Worm (Caenorhabditis elegans) whole organism, L3 larva: Measurements from ENCODE around the gene ugt-29.
A peak's percentile ranks its signal among the peaks of the same experiment; 100 is the strongest.

Experiments
- ZK546.5 ChIP-seq: sonication (generic microtip); optimal IDR thresholded peaks from 2 replicates; lab custom pipeline; 2017; ENCODE audit warnings: missing biosample characterization, missing genetic modification characterization
- ama-1 ChIP-seq: fragments of 150-350 bp; optimal IDR thresholded peaks from 2 replicates; lab custom pipeline; 2018
- ceh-16 ChIP-seq: sonication (generic microtip); optimal IDR thresholded peaks from 2 replicates; lab custom pipeline; 2017; ENCODE audit warnings: missing biosample characterization, missing genetic modification characterization
- ceh-28 ChIP-seq: fragments of 150-350 bp; optimal IDR thresholded peaks from 2 replicates; lab custom pipeline; 2014; ENCODE audit warnings: missing biosample characterization, missing genetic modification reagents, missing genetic modification characterization
- ceh-82 ChIP-seq: fragments of 150-350 bp; optimal IDR thresholded peaks from 2 replicates; lab custom pipeline; 2014; ENCODE audit warnings: missing biosample characterization, missing genetic modification characterization
- ceh-9 ChIP-seq: sonication (generic microtip); optimal IDR thresholded peaks from 2 replicates; lab custom pipeline; 2018; ENCODE audit warnings: missing biosample characterization, missing genetic modification characterization
- egl-5 ChIP-seq: fragments of 150-350 bp; optimal IDR thresholded peaks from 2 replicates; lab custom pipeline; 2017; ENCODE audit warnings: missing biosample characterization, missing genetic modification reagents, missing genetic modification characterization, inconsistent platforms
- elt-1 ChIP-seq: fragments of 150-350 bp; optimal IDR thresholded peaks from 2 replicates; lab custom pipeline; 2014; ENCODE audit warnings: missing biosample characterization, missing genetic modification characterization
- elt-2 ChIP-seq: sonication (generic microtip); optimal IDR thresholded peaks from 2 replicates; lab custom pipeline; 2016; ENCODE audit warnings: missing genetic modification reagents, mild to moderate bottlenecking, missing genetic modification characterization, missing compliant biosample characterization
- elt-3 ChIP-seq, 3 experiments: fragments of 150-350 bp in 1 of 3; sonication (generic microtip) in 2 of 3; optimal IDR thresholded peaks; 2 replicates in 2 of 3; 4 replicates in 1 of 3; lab custom pipeline; 2014 to 2017; ENCODE audit warnings: missing biosample characterization in 3 of 3, missing genetic modification characterization in 3 of 3
- jun-1 ChIP-seq: fragments of 150-350 bp; optimal IDR thresholded peaks from 2 replicates; lab custom pipeline; 2014; ENCODE audit warnings: missing biosample characterization, missing genetic modification reagents, missing genetic modification characterization
- lin-15B ChIP-seq: fragments of 150-350 bp; optimal IDR thresholded peaks from 2 replicates; lab custom pipeline; 2014; ENCODE audit warnings: missing biosample characterization, missing genetic modification characterization
- lin-39 ChIP-seq: fragments of 150-350 bp; optimal IDR thresholded peaks from 2 replicates; lab custom pipeline; 2018; ENCODE audit warnings: missing biosample characterization, missing genetic modification reagents, missing genetic modification characterization
- mml-1 ChIP-seq: fragments of 150-350 bp; sonication (generic microtip); optimal IDR thresholded peaks from 3 replicates; lab custom pipeline; 2014; ENCODE audit warnings: missing biosample characterization, missing genetic modification characterization
- nhr-11 ChIP-seq: fragments of 150-350 bp; optimal IDR thresholded peaks from 2 replicates; lab custom pipeline; 2014; ENCODE audit warnings: missing biosample characterization, missing genetic modification characterization
- nhr-12 ChIP-seq: fragments of 150-350 bp; optimal IDR thresholded peaks from 2 replicates; lab custom pipeline; 2014; ENCODE audit warnings: missing biosample characterization, missing genetic modification characterization
- nhr-23 ChIP-seq: fragments of 150-350 bp; optimal IDR thresholded peaks from 2 replicates; lab custom pipeline; 2014; ENCODE audit warnings: missing biosample characterization, missing genetic modification reagents, missing genetic modification characterization
- nhr-237 ChIP-seq: fragments of 150-350 bp; optimal IDR thresholded peaks from 2 replicates; lab custom pipeline; 2014; ENCODE audit warnings: missing biosample characterization, missing genetic modification characterization
- nhr-25 ChIP-seq: sonication (generic microtip); optimal IDR thresholded peaks from 2 replicates; lab custom pipeline; 2017; ENCODE audit warnings: missing biosample characterization, missing genetic modification characterization
- nhr-43 ChIP-seq: sonication (generic microtip); optimal IDR thresholded peaks from 2 replicates; lab custom pipeline; 2016; ENCODE audit warnings: mild to moderate bottlenecking, missing genetic modification characterization, missing compliant biosample characterization; ENCODE audit not compliant: poor library complexity, severe bottlenecking
- nhr-76 ChIP-seq: fragments of 150-350 bp; sonication (generic microtip); optimal IDR thresholded peaks from 5 replicates; lab custom pipeline; 2014; ENCODE audit warnings: missing biosample characterization, missing genetic modification characterization
- pqm-1 ChIP-seq: fragments of 150-350 bp; optimal IDR thresholded peaks from 2 replicates; lab custom pipeline; 2017; ENCODE audit warnings: missing biosample characterization, missing genetic modification characterization, inconsistent platforms
- sea-2 ChIP-seq: fragments of 150-350 bp; sonication (generic microtip); optimal IDR thresholded peaks from 4 replicates; lab custom pipeline; 2014; ENCODE audit warnings: missing biosample characterization, missing genetic modification reagents, missing genetic modification characterization
- skn-1 ChIP-seq: fragments of 150-350 bp; optimal IDR thresholded peaks from 2 replicates; lab custom pipeline; 2014; ENCODE audit warnings: missing biosample characterization, missing genetic modification characterization
- snpc-4 ChIP-seq: fragments of 150-350 bp; optimal IDR thresholded peaks from 2 replicates; lab custom pipeline; 2014; ENCODE audit warnings: missing biosample characterization, missing genetic modification characterization
- unc-62 ChIP-seq: fragments of 150-350 bp; sonication (generic microtip); optimal IDR thresholded peaks from 4 replicates; lab custom pipeline; 2014; ENCODE audit warnings: missing biosample characterization, missing genetic modification reagents, missing genetic modification characterization
- ztf-11 ChIP-seq: fragments of 150-350 bp; optimal IDR thresholded peaks from 2 replicates; lab custom pipeline; 2014; ENCODE audit warnings: missing biosample characterization, missing genetic modification characterization
- ztf-4 ChIP-seq: fragments of 150-350 bp; optimal IDR thresholded peaks from 2 replicates; lab custom pipeline; 2014; ENCODE audit warnings: missing biosample characterization, missing genetic modification characterization

Gene ugt-29

DNA sequence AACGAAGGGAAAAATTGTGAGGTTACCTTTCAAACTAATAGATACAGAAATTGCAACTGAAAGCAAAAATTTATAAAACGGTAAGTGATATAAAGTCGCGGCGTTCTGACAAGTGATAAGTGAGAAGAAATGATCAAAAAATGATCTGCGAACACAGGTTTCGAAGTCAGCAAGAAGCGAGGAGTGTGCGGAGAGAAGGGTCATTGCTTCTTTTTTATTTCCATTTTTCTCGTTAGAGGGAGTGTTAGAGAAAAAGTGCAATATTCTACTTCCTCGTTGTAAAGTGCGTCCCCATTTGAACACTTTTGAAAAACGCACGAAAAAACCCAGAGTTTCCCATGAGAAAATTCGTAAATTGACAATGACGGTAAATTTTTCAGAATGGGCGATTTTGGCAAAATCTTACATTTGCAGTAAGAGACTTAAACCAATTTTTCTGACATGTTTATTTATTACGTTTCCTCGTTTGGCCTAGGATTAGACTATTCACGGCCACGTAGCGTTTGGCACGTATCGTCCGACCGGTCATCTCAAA is 22.8 kb downstream of the ugt-29 start, which contains the start of the genes fbxa-72 and srx-21:
Gene fbxa-72 (minus strand): TSS at position 204 of the 535 bp plus-strand sequence.
Gene srx-21 (plus strand): TSS at position 485 of the 535 bp plus-strand sequence.
- TF ChIP-seq nhr-23 (tag; lab: Kevin White, UChicago), result peak; percentile 62
- TF ChIP-seq nhr-25 (tag; lab: Kevin White, UChicago), result peak; percentile 36
- TF ChIP-seq lin-15B (tag; lab: Kevin White, UChicago), result peak; percentile 21
- TF ChIP-seq ceh-28 (tag; lab: Kevin White, UChicago), result peak; percentile 30
- peak; percentile 60 for TF ChIP-seq nhr-43 (tag; lab: Kevin White, UChicago)
- no peak for TF ChIP-seq nhr-12 (tag; lab: Kevin White, UChicago)
- no peak for TF ChIP-seq skn-1 (tag; lab: Kevin White, UChicago)
- peak; percentile 28 for TF ChIP-seq elt-2 (tag; lab: Kevin White, UChicago)
- no peak for TF ChIP-seq lin-39
- peak; percentile 12 for TF ChIP-seq snpc-4 (tag; lab: Kevin White, UChicago)

DNA sequence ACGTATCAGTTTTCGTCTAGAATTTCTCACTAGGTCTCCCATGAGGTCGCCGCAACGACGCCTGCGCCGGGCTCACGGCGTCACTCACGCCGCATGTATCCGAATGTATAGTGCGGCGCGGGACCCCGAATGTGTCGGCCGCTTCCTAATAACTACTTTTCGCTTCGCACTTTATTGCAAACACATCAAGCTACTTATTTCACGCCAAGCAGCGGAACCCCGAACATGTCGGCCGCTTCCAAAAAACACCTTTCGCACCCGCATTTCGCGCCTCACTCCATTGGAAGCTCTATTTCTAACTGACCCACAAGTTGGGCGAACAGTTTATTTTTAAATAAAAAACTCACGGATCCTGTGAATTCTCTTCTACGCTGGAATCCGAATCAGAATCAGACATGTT is 23.3 kb downstream of the ugt-29 start:
- TF ChIP-seq ceh-28 (tag; lab: Kevin White, UChicago), result no peak
- TF ChIP-seq snpc-4 (tag; lab: Kevin White, UChicago), result peak; percentile 24
- TF ChIP-seq, all 47 proteins: peak for 1

- TF ChIP-seq elt-2 (tag; lab: Kevin White, UChicago) (no peak), nhr-12 (tag; lab: Kevin White, UChicago) (no peak), sea-2 (no peak), ceh-9 (tag; lab: Kevin White, UChicago) (no peak), pqm-1 (no peak), lin-15B (tag; lab: Kevin White, UChicago) (no peak), nhr-76 (tag; lab: Kevin White, UChicago) (no peak), ceh-16 (tag; lab: Kevin White, UChicago) (no peak), ZK546.5 (tag; lab: Kevin White, UChicago) (no peak), elt-3 (tag; optimal IDR thresholded peaks at IDR 0.05; lab: Kevin White, UChicago) (no peak)
These were observed 25.2 kb downstream of the ugt-29 start, which contains the start of gene sru-25 for ce11 chrV:674213-674612. sru-25 (minus strand) TSS chrV:674313.

ce11 chrV:671342-671741 is 28.0 kb downstream of the ugt-29 start, which contains the start of gene sru-24:
sru-24 (minus strand) TSS chrV:671442.
- TF ChIP-seq mml-1 (no peak), jun-1 (tag; lab: Kevin White, UChicago) (no peak)

- no peak for TF ChIP-seq elt-1 (tag; lab: Kevin White, UChicago)
- peak; percentile 50 for TF ChIP-seq elt-2 (tag; lab: Kevin White, UChicago)
- TF ChIP-seq pqm-1, result peak; percentile 16
- TF ChIP-seq skn-1 (tag; lab: Kevin White, UChicago), result no peak
- TF ChIP-seq, all 47 proteins: peak for 2
These were observed 31.9 kb downstream of the ugt-29 start, which contains the start of gene nhr-180 for ce11 chrV:667459-667858. nhr-180 (minus strand) TSS chrV:667510.

DNA sequence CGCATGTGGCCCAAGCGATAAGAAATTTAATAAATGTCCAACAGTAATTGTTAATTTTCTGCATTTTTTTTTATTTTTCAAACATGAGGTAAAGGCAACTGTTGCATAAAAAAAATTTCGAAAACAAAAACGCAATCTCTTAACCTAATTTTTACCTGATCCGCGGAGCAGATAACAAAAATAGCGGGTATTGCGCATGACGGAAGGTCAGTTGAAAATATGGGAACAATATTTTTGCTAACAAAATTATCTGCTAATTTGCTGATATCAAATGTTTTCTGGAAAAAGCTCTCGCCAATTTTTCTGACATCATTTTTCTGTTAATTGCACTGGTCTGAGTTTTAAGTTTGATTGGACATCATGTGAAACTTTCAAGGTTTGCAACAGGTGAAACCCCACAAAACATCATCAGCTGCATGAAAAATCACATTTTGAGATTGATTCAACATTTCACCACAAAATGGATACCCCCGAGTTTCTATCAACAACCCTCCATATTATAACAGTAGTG is 35.0 kb downstream of the ugt-29 start, which contains the start of the genes F31F4.11 and srh-266:
Gene F31F4.11 (minus strand): TSS at position 101 of the 511 bp plus-strand sequence.
Gene srh-266 (plus strand): TSS at position 461 of the 511 bp plus-strand sequence.
- TF ChIP-seq nhr-11 (tag; lab: Kevin White, UChicago) (no peak), ztf-4 (tag; lab: Kevin White, UChicago) (no peak), ceh-82 (tag; lab: Kevin White, UChicago) (no peak), ama-1 (lab: Kevin White, UChicago) (no peak), nhr-23 (tag; lab: Kevin White, UChicago) (no peak), nhr-76 (tag; lab: Kevin White, UChicago) (no peak), ztf-11 (tag; lab: Kevin White, UChicago) (no peak), elt-2 (tag; lab: Kevin White, UChicago) (no peak), unc-62 (no peak), ceh-9 (tag; lab: Kevin White, UChicago) (no peak), egl-5 (tag; lab: Kevin White, UChicago) (no peak), ceh-28 (tag; lab: Kevin White, UChicago) (no peak), nhr-237 (no peak), jun-1 (tag; lab: Kevin White, UChicago) (no peak)
- TF ChIP-seq, all 47 proteins: peak for 0
